Worm (Caenorhabditis elegans) whole organism, L4 larva: ENCODE results near the gene K12G11.6.

Experiments used
- F10B5.3 ChIP-seq: sonication (generic microtip); optimal IDR thresholded peaks from 2 replicates; lab custom pipeline; 2016; ENCODE audit warnings: mild to moderate bottlenecking, missing genetic modification characterization, missing compliant biosample characterization
- F37D6.2 ChIP-seq: sonication (generic microtip); optimal IDR thresholded peaks from 2 replicates; lab custom pipeline; 2016; ENCODE audit warnings: mild to moderate bottlenecking, missing genetic modification characterization, missing compliant biosample characterization
- F44E2.7 ChIP-seq: fragments of 200-800 bp; sonication (Bioruptor generic); IDR thresholded peaks from 2 replicates; pipeline ENCODE4 v2.1.2; 2022; ENCODE audit warnings: missing genetic modification characterization, missing compliant biosample characterization
- F49E8.2 ChIP-seq: sonication (generic microtip); optimal IDR thresholded peaks from 2 replicates; lab custom pipeline; 2016; ENCODE audit warnings: missing compliant biosample characterization, mild to moderate bottlenecking, missing genetic modification characterization, borderline replicate concordance
- aha-1 ChIP-seq: fragments of 150-350 bp; peaks from one replicate; lab custom pipeline; 2014; ENCODE audit warnings: missing biosample characterization, missing genetic modification characterization
- dmd-6 ChIP-seq: fragments of 200-800 bp; sonication (Bioruptor generic); IDR thresholded peaks from 2 replicates; pipeline ENCODE4 v1.3.6; 2022; ENCODE audit warnings: missing genetic modification reagents, missing genetic modification characterization, missing compliant biosample characterization
- egl-27 ChIP-seq: sonication (generic microtip); optimal IDR thresholded peaks from 3 replicates; lab custom pipeline; 2017; ENCODE audit warnings: missing biosample characterization, missing genetic modification reagents, missing genetic modification characterization
- fos-1 ChIP-seq: fragments of 150-350 bp; optimal IDR thresholded peaks from 2 replicates; lab custom pipeline; 2014; ENCODE audit warnings: missing biosample characterization, missing genetic modification characterization
- lin-13 ChIP-seq: fragments of 150-350 bp; optimal IDR thresholded peaks from 2 replicates; lab custom pipeline; 2014; ENCODE audit warnings: missing biosample characterization, missing genetic modification reagents, missing genetic modification characterization
- lir-3 ChIP-seq: sonication (generic microtip); optimal IDR thresholded peaks from 2 replicates; lab custom pipeline; 2016; ENCODE audit warnings: mild to moderate bottlenecking, missing genetic modification characterization, missing compliant biosample characterization
- madf-5 ChIP-seq, 2 experiments: fragments of 200-800 bp; sonication (Bioruptor generic); IDR thresholded peaks; 2 replicates each; pipeline ENCODE4 v1.3.6; 2022; ENCODE audit warnings: missing compliant biosample characterization in 2 of 2, missing genetic modification characterization in 2 of 2
- madf-9 ChIP-seq: fragments of 200-800 bp; sonication (Bioruptor generic); conservative IDR thresholded peaks from 2 replicates; pipeline ENCODE4 v1.3.6; 2022; ENCODE audit warnings: missing genetic modification reagents, missing genetic modification characterization, missing compliant biosample characterization
- mdt-29 ChIP-seq: fragments of 200-800 bp; sonication (Bioruptor generic); IDR thresholded peaks from 2 replicates; pipeline ENCODE4 v1.3.6; 2022; ENCODE audit warnings: missing genetic modification reagents, missing genetic modification characterization, missing compliant biosample characterization
- mxl-3 ChIP-seq: fragments of 200-800 bp; sonication (Bioruptor generic); optimal IDR thresholded peaks from 2 replicates; lab custom pipeline; 2018; ENCODE audit warnings: mild to moderate bottlenecking, missing genetic modification characterization, missing compliant biosample characterization
- nhr-10 ChIP-seq: fragments of 150-350 bp; optimal IDR thresholded peaks from 2 replicates; lab custom pipeline; 2014; ENCODE audit warnings: missing biosample characterization, missing genetic modification characterization
- nhr-11 ChIP-seq: fragments of 150-350 bp; optimal IDR thresholded peaks from 2 replicates; lab custom pipeline; 2014; ENCODE audit warnings: missing biosample characterization, missing genetic modification characterization
- nhr-111 ChIP-seq: fragments of 200-800 bp; sonication (Bioruptor generic); optimal IDR thresholded peaks from 2 replicates; lab custom pipeline; 2018; ENCODE audit warnings: mild to moderate bottlenecking, missing genetic modification characterization, missing compliant biosample characterization
- nhr-237 ChIP-seq: sonication (generic microtip); optimal IDR thresholded peaks from 2 replicates; lab custom pipeline; 2017; ENCODE audit warnings: missing biosample characterization, missing genetic modification characterization
- nhr-28 ChIP-seq: fragments of 150-350 bp; optimal IDR thresholded peaks from 2 replicates; lab custom pipeline; 2014; ENCODE audit warnings: missing biosample characterization, missing genetic modification characterization
- nhr-41 ChIP-seq: fragments of 200-800 bp; sonication (Bioruptor generic); IDR thresholded peaks from 2 replicates; pipeline ENCODE4 v1.3.6; 2022; ENCODE audit warnings: missing genetic modification reagents, missing genetic modification characterization, missing compliant biosample characterization
- nhr-42 ChIP-seq: fragments of 200-800 bp; sonication (Bioruptor generic); IDR thresholded peaks from 2 replicates; pipeline ENCODE4 v1.3.6; 2022; ENCODE audit warnings: missing genetic modification characterization, missing compliant biosample characterization
- nhr-48 ChIP-seq: sonication (generic microtip); optimal IDR thresholded peaks from 2 replicates; lab custom pipeline; 2016; ENCODE audit warnings: mild to moderate bottlenecking, missing genetic modification characterization, missing compliant biosample characterization
- nhr-76 ChIP-seq: fragments of 150-350 bp; optimal IDR thresholded peaks from 2 replicates; lab custom pipeline; 2014; ENCODE audit warnings: missing biosample characterization, missing genetic modification characterization
- php-3 ChIP-seq: fragments of 200-800 bp; sonication (Bioruptor generic); IDR thresholded peaks from 2 replicates; pipeline ENCODE4 v1.3.6; 2022; ENCODE audit warnings: missing genetic modification reagents, missing genetic modification characterization, missing compliant biosample characterization
- snpc-1.2 ChIP-seq: fragments of 200-800 bp; sonication (Bioruptor generic); IDR thresholded peaks from 2 replicates; pipeline ENCODE4 v1.3.6; 2022; ENCODE audit warnings: missing genetic modification reagents, missing genetic modification characterization, missing compliant biosample characterization
- spr-3 ChIP-seq: fragments of 200-800 bp; sonication (Bioruptor generic); optimal IDR thresholded peaks from 2 replicates; lab custom pipeline; 2018; ENCODE audit warnings: mild to moderate bottlenecking, missing genetic modification characterization, missing compliant biosample characterization
- unc-39 ChIP-seq: sonication (generic microtip); optimal IDR thresholded peaks from 2 replicates; lab custom pipeline; 2017; ENCODE audit warnings: missing biosample characterization, missing genetic modification characterization
- unc-62 ChIP-seq, 3 experiments: fragments of 150-350 bp in 1 of 3; sonication (generic microtip); optimal IDR thresholded peaks in 2 of 3; peaks in 1 of 3; 1 replicate in 1 of 3; 2 replicates in 2 of 3; lab custom pipeline; 2014 to 2017; ENCODE audit warnings: missing biosample characterization in 3 of 3, missing genetic modification characterization in 3 of 3, missing genetic modification reagents in 3 of 3, missing genotype in 1 of 3
- zfp-2 ChIP-seq: sonication (generic microtip); optimal IDR thresholded peaks from 2 replicates; lab custom pipeline; 2016; ENCODE audit warnings: mild to moderate bottlenecking, missing genetic modification characterization, missing compliant biosample characterization
- ztf-11 ChIP-seq: fragments of 150-350 bp; optimal IDR thresholded peaks from 2 replicates; lab custom pipeline; 2014; ENCODE audit warnings: missing biosample characterization, missing genetic modification characterization

Gene K12G11.6

DNA sequence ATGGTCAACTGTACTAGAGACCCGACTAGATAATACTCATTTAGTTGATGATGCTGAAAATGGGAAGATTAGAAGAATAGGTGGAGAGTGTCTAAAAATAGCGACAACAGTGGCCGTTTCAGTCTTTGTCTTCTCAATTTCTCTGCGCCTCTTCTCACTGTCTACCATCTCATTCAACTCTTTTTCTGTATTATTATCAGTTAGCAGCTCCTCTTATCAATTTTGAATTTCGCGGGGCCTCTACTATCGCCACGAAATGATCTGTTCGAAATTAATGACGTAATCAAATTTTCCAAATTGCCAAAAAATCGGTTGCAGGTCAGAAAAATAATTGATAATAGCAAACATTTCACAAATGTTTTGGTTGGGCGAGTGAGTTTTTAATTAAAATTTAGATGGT is 47.5 kb downstream of the K12G11.6 start (continued):
- TF ChIP-seq mxl-3 (no peak), F49E8.2 (tag; lab: Kevin White, UChicago) (no peak), F44E2.7 (no peak), nhr-28 (tag; lab: Kevin White, UChicago) (peak; percentile 66), F10B5.3 (tag; lab: Kevin White, UChicago) (no peak), spr-3 (GFP tag; lab: Kevin White, UChicago) (no peak), unc-39 (tag; lab: Kevin White, UChicago) (no peak), egl-27 (no peak), mdt-29 (GFP tag; lab: Robert Waterston, UW) (no peak), lir-3 (tag; lab: Kevin White, UChicago) (no peak), snpc-1.2 (no peak), fos-1 (tag; lab: Kevin White, UChicago) (no peak), php-3 (GFP tag; lab: Robert Waterston, UW) (peak; percentile 87), nhr-237 (tag; lab: Kevin White, UChicago) (no peak), dmd-6 (peak; percentile 80)
- TF ChIP-seq, all 104 proteins: peak for 12

DNA sequence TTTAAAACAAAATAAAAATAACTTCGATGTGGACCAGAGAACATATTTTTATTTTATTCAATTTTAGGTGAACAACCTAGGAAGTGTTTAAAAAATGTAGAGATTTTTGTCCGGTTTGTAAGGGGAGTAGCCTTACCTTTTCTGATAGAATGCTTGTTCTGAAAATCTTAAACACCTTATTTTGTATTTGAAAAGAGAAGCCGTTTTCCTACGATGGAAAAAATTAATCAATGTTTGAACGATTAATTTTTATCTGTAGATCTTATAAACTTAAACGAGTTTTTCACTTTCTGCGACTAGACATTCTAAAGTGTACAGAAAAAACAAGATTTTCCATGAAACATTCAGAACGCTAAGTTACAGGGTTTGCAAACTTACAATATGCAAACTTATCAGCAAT is 48.2 kb downstream of the K12G11.6 start, which contains the start of gene F58H1.6:
Gene F58H1.6, plus strand, starts transcription at position 301 of the 400 bp plus-strand sequence.
- no peak for TF ChIP-seq madf-9
- TF ChIP-seq nhr-111: no peak
- no peak for TF ChIP-seq zfp-2 (tag; lab: Kevin White, UChicago)
- TF ChIP-seq nhr-48 (tag; lab: Kevin White, UChicago): no peak
- no peak for TF ChIP-seq madf-5 (GFP tag; IDR thresholded peaks at IDR 0.05; lab: Robert Waterston, UW)
- TF ChIP-seq F37D6.2: no peak
- TF ChIP-seq lin-13: no peak
- no peak for TF ChIP-seq F44E2.7
- no peak for TF ChIP-seq snpc-1.2
- no peak for TF ChIP-seq aha-1 (tag; lab: Kevin White, UChicago)
- TF ChIP-seq nhr-11 (tag; lab: Kevin White, UChicago): no peak

DNA sequence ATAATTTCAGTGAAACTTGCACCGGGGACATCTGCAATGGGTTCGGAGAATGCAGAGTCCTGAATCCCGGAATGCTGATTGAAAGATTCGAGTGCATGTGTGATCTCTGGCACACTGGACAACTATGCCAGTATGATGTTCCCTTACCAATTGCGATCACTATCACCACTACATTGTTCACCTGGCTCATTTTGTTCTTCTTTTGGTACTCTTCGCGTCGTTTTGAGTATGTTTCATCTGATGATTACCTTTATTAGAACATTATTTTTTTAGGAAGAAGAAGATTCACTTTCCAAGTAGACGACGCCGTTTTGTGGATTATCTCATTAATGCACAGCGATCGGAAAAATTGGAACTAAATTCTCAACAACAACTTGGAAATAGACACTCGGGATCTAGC is 49.6 kb downstream of the K12G11.6 start:
- peak in 1 of 2 experiments; percentile 92 for TF ChIP-seq unc-62 (GFP tag; optimal IDR thresholded peaks at IDR 0.05 in 1 of 2; lab: Kevin White, UChicago)
- TF ChIP-seq unc-62 (tag; optimal IDR thresholded peaks at IDR 0.05; lab: Kevin White, UChicago): no peak
- TF ChIP-seq aha-1 (tag; lab: Kevin White, UChicago): peak; percentile 78
- TF ChIP-seq nhr-42: no peak

DNA sequence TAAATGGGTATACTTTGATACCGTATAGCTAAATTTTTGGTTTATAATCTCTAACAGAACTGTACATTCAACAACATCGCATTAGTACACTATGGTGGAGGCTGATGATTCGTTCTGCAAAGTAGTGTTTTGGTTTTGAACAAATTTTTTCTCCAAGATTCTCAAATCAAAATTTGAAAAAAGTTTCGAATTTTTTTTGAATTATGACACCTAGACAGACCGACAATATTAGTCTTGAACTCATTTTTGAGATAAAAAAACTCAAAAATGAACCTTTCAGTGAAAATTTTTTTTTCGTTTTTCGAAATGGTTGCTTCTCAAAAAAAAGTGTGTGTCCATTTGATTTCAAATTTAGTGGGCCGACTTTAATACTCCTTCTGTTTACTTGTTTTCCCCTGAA is 51.3 kb downstream of the K12G11.6 start:
- TF ChIP-seq ztf-11 (tag; lab: Kevin White, UChicago) (no peak), php-3 (GFP tag; lab: Robert Waterston, UW) (no peak), nhr-10 (no peak), nhr-76 (tag; lab: Kevin White, UChicago) (no peak), aha-1 (tag; lab: Kevin White, UChicago) (peak; percentile 94), nhr-41 (GFP tag; lab: Robert Waterston, UW) (no peak)
